Worm (Caenorhabditis elegans): ENCODE data around the gene ZK512.1.
A peak's percentile ranks its signal among the peaks of the same experiment; 100 is the strongest.

ZK512.1 gene

DNA sequence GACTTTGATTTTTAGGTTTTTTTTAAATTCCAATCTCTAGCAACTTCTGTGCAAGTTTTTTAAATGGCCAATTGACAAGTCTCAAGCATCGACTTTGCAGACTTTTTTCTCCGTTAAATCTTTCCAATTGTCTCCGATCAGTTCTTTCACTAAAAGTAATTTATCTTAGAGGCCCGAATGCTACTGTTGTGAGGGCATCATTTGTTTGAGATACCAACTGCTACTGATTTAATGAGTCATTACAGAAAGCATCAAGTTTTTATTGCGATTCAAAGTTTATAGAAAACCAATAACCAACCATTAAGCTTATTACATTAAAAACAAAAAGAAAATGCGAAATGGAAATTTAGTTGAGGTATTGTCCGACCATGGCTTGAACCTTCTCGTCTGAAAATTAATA lies 34.6 kb upstream of the ZK512.1 start:
- TF ChIP-seq nhr-11 (tag; optimal IDR thresholded peaks at IDR 0.05) (no peak), unc-62 (GFP tag; optimal IDR thresholded peaks at IDR 0.05) (no peak), nhr-77 (tag; optimal IDR thresholded peaks at IDR 0.05) (no peak), nhr-237 (tag; optimal IDR thresholded peaks at IDR 0.05) (no peak), ztf-1 (GFP tag; conservative IDR thresholded peaks at IDR 0.05) (no peak), lsy-2 (tag; optimal IDR thresholded peaks at IDR 0.05) (no peak), elt-3 (tag; optimal IDR thresholded peaks at IDR 0.05) (no peak), crh-2 (tag; optimal IDR thresholded peaks at IDR 0.05) (no peak), gmeb-1 (tag; optimal IDR thresholded peaks at IDR 0.05) (no peak), nhr-129 (tag; optimal IDR thresholded peaks at IDR 0.05) (peak; percentile 4), ama-1 (optimal IDR thresholded peaks at IDR 0.05) (peak; percentile 38), nhr-10 (tag; optimal IDR thresholded peaks at IDR 0.05) (no peak), F13H6.1 (tag; optimal IDR thresholded peaks at IDR 0.05) (no peak), nhr-6 (tag; optimal IDR thresholded peaks at IDR 0.05) (no peak)

DNA sequence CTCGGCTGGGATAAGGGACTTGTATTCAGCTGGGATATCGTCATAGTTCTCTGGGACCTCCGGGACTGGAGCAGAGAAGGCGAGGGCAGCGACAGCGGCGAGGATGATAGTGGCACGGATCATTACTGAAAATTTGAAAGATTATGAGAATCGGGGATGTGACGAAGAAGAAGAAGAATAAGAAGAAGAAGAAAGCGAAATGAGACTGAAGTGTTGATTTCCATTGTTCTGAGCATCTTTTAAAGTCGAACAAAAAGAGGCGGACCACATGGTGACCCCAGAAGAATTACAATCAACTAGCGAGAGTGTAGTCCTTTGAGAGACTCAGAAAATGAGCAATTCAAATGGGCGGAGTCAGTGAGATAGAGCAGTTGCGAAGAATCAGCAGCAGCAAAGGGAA lies 33.7 kb upstream of the ZK512.1 start, which contains the start of gene far-1:
Gene far-1, minus strand, starts transcription at position 125 of the 400 bp plus-strand sequence.
- TF ChIP-seq ama-1 (optimal IDR thresholded peaks at IDR 0.05) = peak; percentile 58
- TF ChIP-seq ztf-1 (GFP tag; conservative IDR thresholded peaks at IDR 0.05) = no peak
- peak; percentile 7 for TF ChIP-seq nhr-129 (tag; optimal IDR thresholded peaks at IDR 0.05)
- TF ChIP-seq lsy-2 (tag; optimal IDR thresholded peaks at IDR 0.05) = peak in 1 of 2 experiments; percentile 18
- TF ChIP-seq C34F6.9 (tag; optimal IDR thresholded peaks at IDR 0.05) = peak; percentile 11

- TF ChIP-seq peb-1 (tag; optimal IDR thresholded peaks at IDR 0.05) = no peak
- no peak for TF ChIP-seq nhr-77 (tag; optimal IDR thresholded peaks at IDR 0.05)
- TF ChIP-seq elt-1 (tag; optimal IDR thresholded peaks at IDR 0.05) = no peak
- TF ChIP-seq nhr-6 (tag; optimal IDR thresholded peaks at IDR 0.05) = no peak
- no peak for TF ChIP-seq mab-5 (tag; optimal IDR thresholded peaks at IDR 0.05)
- TF ChIP-seq unc-55 (GFP tag; optimal IDR thresholded peaks at IDR 0.05) = no peak
- no peak for TF ChIP-seq nhr-10 (tag; optimal IDR thresholded peaks at IDR 0.05)
- TF ChIP-seq F13H6.1 (tag; optimal IDR thresholded peaks at IDR 0.05) = no peak
- TF ChIP-seq nhr-129 (tag; optimal IDR thresholded peaks at IDR 0.05) = no peak
- TF ChIP-seq mbf-1 (tag; optimal IDR thresholded peaks at IDR 0.05) = no peak
- TF ChIP-seq gmeb-1 (tag; optimal IDR thresholded peaks at IDR 0.05) = no peak
- TF ChIP-seq crh-2 (tag; optimal IDR thresholded peaks at IDR 0.05) = no peak
Observed at ce11 chrIII:9081763-9082162, 33.0 kb upstream of the ZK512.1 start, which contains the start of gene far-2. far-2 (plus strand) TSS chrIII:9081828.

- TF ChIP-seq sma-3 (GFP tag; optimal IDR thresholded peaks at IDR 0.05) (no peak), unc-55 (GFP tag; optimal IDR thresholded peaks at IDR 0.05) (no peak), fos-1 (tag; optimal IDR thresholded peaks at IDR 0.05) (no peak), dmd-4 (tag; optimal IDR thresholded peaks at IDR 0.05) (no peak), mbf-1 (tag; optimal IDR thresholded peaks at IDR 0.05) (no peak), ztf-11 (tag; optimal IDR thresholded peaks at IDR 0.05) (no peak), crh-2 (tag; optimal IDR thresholded peaks at IDR 0.05) (no peak), ceh-82 (tag; optimal IDR thresholded peaks at IDR 0.05) (no peak), ceh-16 (tag; optimal IDR thresholded peaks at IDR 0.05) (no peak), nhr-25 (tag; optimal IDR thresholded peaks at IDR 0.05) (no peak), nhr-21 (tag; optimal IDR thresholded peaks at IDR 0.05) (no peak), sma-9 (GFP tag; optimal IDR thresholded peaks at IDR 0.05) (peak; percentile 47), sma-9 (tag; optimal IDR thresholded peaks at IDR 0.05) (no peak), lin-13 (GFP tag; optimal IDR thresholded peaks at IDR 0.05) (no peak), lin-11 (tag; optimal IDR thresholded peaks at IDR 0.05) (no peak), alr-1 (tag; optimal IDR thresholded peaks at IDR 0.05) (no peak), ztf-4 (tag; optimal IDR thresholded peaks at IDR 0.05) (no peak), peb-1 (tag; optimal IDR thresholded peaks at IDR 0.05) (no peak), elt-1 (tag; optimal IDR thresholded peaks at IDR 0.05) (no peak), ztf-1 (GFP tag; conservative IDR thresholded peaks at IDR 0.05) (no peak), blmp-1 (tag; optimal IDR thresholded peaks at IDR 0.05; ENCODE audit: insufficient read depth) (no peak), nhr-237 (tag; optimal IDR thresholded peaks at IDR 0.05) (no peak), C34F6.9 (tag; optimal IDR thresholded peaks at IDR 0.05) (peak; percentile 37), Y55F3AM.14 (GFP tag; optimal IDR thresholded peaks at IDR 0.05) (no peak), lin-39 (tag; optimal IDR thresholded peaks at IDR 0.05) (no peak), unc-62 (GFP tag; optimal IDR thresholded peaks at IDR 0.05) (no peak), gmeb-1 (tag; optimal IDR thresholded peaks at IDR 0.05) (no peak), nhr-10 (tag; optimal IDR thresholded peaks at IDR 0.05) (no peak), aly-2 (tag; optimal IDR thresholded peaks at IDR 0.05) (no peak), zag-1 (tag; optimal IDR thresholded peaks at IDR 0.05) (no peak), nhr-6 (tag; optimal IDR thresholded peaks at IDR 0.05) (no peak), elt-3 (tag; optimal IDR thresholded peaks at IDR 0.05) (no peak), lsy-2 (tag; optimal IDR thresholded peaks at IDR 0.05) (peak in 1 of 2 experiments; percentile 32), sem-4 (tag; optimal IDR thresholded peaks at IDR 0.05) (peak; percentile 26), F13H6.1 (tag; optimal IDR thresholded peaks at IDR 0.05) (peak; percentile 26), snpc-4 (tag; optimal IDR thresholded peaks at IDR 0.05) (no peak), ZK546.5 (tag; optimal IDR thresholded peaks at IDR 0.05) (no peak), ama-1 (optimal IDR thresholded peaks at IDR 0.05) (no peak), mab-5 (tag; optimal IDR thresholded peaks at IDR 0.05) (no peak), nhr-129 (tag; optimal IDR thresholded peaks at IDR 0.05) (peak; percentile 35), skn-1 (tag; optimal IDR thresholded peaks at IDR 0.05) (no peak)
Observed at ce11 chrIII:9083118-9083517, 31.6 kb upstream of the ZK512.1 start.

Data from whole organism, L2 larva.